Worm (Caenorhabditis elegans) whole organism, L4 larva: ENCODE measurements around the gene ZK370.6.
A peak's percentile ranks its signal among the peaks of the same experiment; 100 is the strongest.

ENCODE experiments used
- D1046.2 ChIP-seq: fragments of 200-800 bp; sonication (Bioruptor generic); IDR thresholded peaks from 2 replicates; pipeline ENCODE4 v1.3.6; 2022; ENCODE audit warnings: missing genetic modification characterization, missing compliant biosample characterization
- F10B5.3 ChIP-seq: sonication (generic microtip); optimal IDR thresholded peaks from 2 replicates; lab custom pipeline; 2016; ENCODE audit warnings: mild to moderate bottlenecking, missing genetic modification characterization, missing compliant biosample characterization
- F26F4.8 ChIP-seq: fragments of 200-800 bp; sonication (Bioruptor generic); conservative IDR thresholded peaks from 2 replicates; pipeline ENCODE4 v1.3.6; 2022; ENCODE audit warnings: missing genetic modification characterization, missing compliant biosample characterization
- F44E2.7 ChIP-seq: fragments of 200-800 bp; sonication (Bioruptor generic); IDR thresholded peaks from 2 replicates; pipeline ENCODE4 v2.1.2; 2022; ENCODE audit warnings: missing genetic modification characterization, missing compliant biosample characterization
- F49E8.2 ChIP-seq: sonication (generic microtip); optimal IDR thresholded peaks from 2 replicates; lab custom pipeline; 2016; ENCODE audit warnings: missing compliant biosample characterization, mild to moderate bottlenecking, missing genetic modification characterization, borderline replicate concordance
- T20F7.1 ChIP-seq: fragments of 200-800 bp; sonication (Bioruptor generic); optimal IDR thresholded peaks from 2 replicates; lab custom pipeline; 2018; ENCODE audit warnings: mild to moderate bottlenecking, missing genetic modification characterization, missing compliant biosample characterization
- Y75B8A.6 ChIP-seq: fragments of 200-800 bp; sonication (Bioruptor generic); IDR thresholded peaks from 2 replicates; pipeline ENCODE4 v1.3.6; 2022; ENCODE audit warnings: missing genetic modification reagents, missing genetic modification characterization, missing compliant biosample characterization
- ZK546.5 ChIP-seq, 2 experiments: sonication (generic microtip); optimal IDR thresholded peaks; 2 replicates each; lab custom pipeline; 2017; ENCODE audit warnings: missing biosample characterization in 2 of 2, missing genetic modification characterization in 2 of 2
- aha-1 ChIP-seq: fragments of 150-350 bp; peaks from one replicate; lab custom pipeline; 2014; ENCODE audit warnings: missing biosample characterization, missing genetic modification characterization
- ama-1 ChIP-seq: fragments of 150-350 bp; optimal IDR thresholded peaks from 2 replicates; lab custom pipeline; 2014; ENCODE audit warnings: inconsistent platforms, mixed read lengths
- arid-1 ChIP-seq: fragments of 200-800 bp; sonication (Bioruptor generic); conservative IDR thresholded peaks from 2 replicates; pipeline ENCODE4 v1.3.6; 2022; ENCODE audit warnings: missing genetic modification reagents, missing genetic modification characterization, missing compliant biosample characterization
- attf-4 ChIP-seq: sonication (generic microtip); optimal IDR thresholded peaks from 3 replicates; lab custom pipeline; 2017; ENCODE audit warnings: missing biosample characterization, missing genetic modification characterization
- ceh-28 ChIP-seq: fragments of 150-350 bp; optimal IDR thresholded peaks from 2 replicates; lab custom pipeline; 2014; ENCODE audit warnings: missing biosample characterization, missing genetic modification reagents, missing genetic modification characterization
- ceh-62 ChIP-seq: sonication (generic microtip); optimal IDR thresholded peaks from 2 replicates; lab custom pipeline; 2017; ENCODE audit warnings: missing biosample characterization, missing genetic modification characterization
- ceh-82 ChIP-seq: sonication (generic microtip); optimal IDR thresholded peaks from 2 replicates; lab custom pipeline; 2017; ENCODE audit warnings: missing biosample characterization, missing genetic modification characterization
- daf-12 ChIP-seq: fragments of 150-350 bp; optimal IDR thresholded peaks from 2 replicates; lab custom pipeline; 2014; ENCODE audit warnings: missing biosample characterization, missing genetic modification reagents, missing genetic modification characterization
- daf-16 ChIP-seq, 3 experiments: sonication (generic microtip); optimal IDR thresholded peaks; 2 replicates each; lab custom pipeline; 2016 to 2017; ENCODE audit warnings: missing genetic modification characterization in 3 of 3, missing genetic modification reagents in 3 of 3, mild to moderate bottlenecking in 2 of 3, missing compliant biosample characterization in 2 of 3, missing biosample characterization in 1 of 3, moderate library complexity in 1 of 3
- daf-19 ChIP-seq: fragments of 200-800 bp; sonication (Bioruptor generic); conservative IDR thresholded peaks from 2 replicates; pipeline ENCODE4 v1.3.6; 2022; ENCODE audit warnings: missing genetic modification characterization, missing compliant biosample characterization
- daf-8 ChIP-seq: fragments of 200-800 bp; sonication (Bioruptor generic); IDR thresholded peaks from 2 replicates; pipeline ENCODE4 v1.3.6; 2022; ENCODE audit warnings: missing genetic modification characterization, missing compliant biosample characterization
- dmd-8 ChIP-seq: fragments of 200-800 bp; sonication (Bioruptor generic); IDR thresholded peaks from 2 replicates; pipeline ENCODE4 v1.3.6; 2022; ENCODE audit warnings: missing genetic modification characterization, missing compliant biosample characterization
- dve-1 ChIP-seq: sonication (generic microtip); optimal IDR thresholded peaks from 2 replicates; lab custom pipeline; 2017; ENCODE audit warnings: antibody characterized with exemption, mild to moderate bottlenecking, missing genetic modification characterization, missing compliant biosample characterization; ENCODE audit not compliant: insufficient read depth
- fos-1 ChIP-seq: fragments of 150-350 bp; optimal IDR thresholded peaks from 2 replicates; lab custom pipeline; 2014; ENCODE audit warnings: missing biosample characterization, missing genetic modification characterization
- jun-1 ChIP-seq: fragments of 150-350 bp; optimal IDR thresholded peaks from 2 replicates; lab custom pipeline; 2014; ENCODE audit warnings: missing biosample characterization, missing genetic modification reagents, missing genetic modification characterization
- lin-13 ChIP-seq: fragments of 150-350 bp; optimal IDR thresholded peaks from 2 replicates; lab custom pipeline; 2014; ENCODE audit warnings: missing biosample characterization, missing genetic modification reagents, missing genetic modification characterization
- lin-38 ChIP-seq: fragments of 200-800 bp; sonication (Bioruptor generic); IDR thresholded peaks from 2 replicates; pipeline ENCODE4 v1.3.6; 2022; ENCODE audit warnings: missing genetic modification reagents, missing genetic modification characterization, missing compliant biosample characterization
- lir-3 ChIP-seq: sonication (generic microtip); optimal IDR thresholded peaks from 2 replicates; lab custom pipeline; 2016; ENCODE audit warnings: mild to moderate bottlenecking, missing genetic modification characterization, missing compliant biosample characterization
- lsy-2 ChIP-seq, 2 experiments: fragments of 150-350 bp in 1 of 2; sonication (generic microtip) in 1 of 2; optimal IDR thresholded peaks; 2 replicates each; lab custom pipeline; 2014 to 2017; ENCODE audit warnings: missing biosample characterization in 2 of 2, missing genetic modification characterization in 2 of 2
- madf-5 ChIP-seq, 2 experiments: fragments of 200-800 bp; sonication (Bioruptor generic); IDR thresholded peaks; 2 replicates each; pipeline ENCODE4 v1.3.6; 2022; ENCODE audit warnings: missing compliant biosample characterization in 2 of 2, missing genetic modification characterization in 2 of 2
- mdl-1 ChIP-seq, 2 experiments: fragments of 150-350 bp in 1 of 2; sonication (generic microtip) in 1 of 2; optimal IDR thresholded peaks; 2 replicates each; lab custom pipeline; 2014 to 2017; ENCODE audit warnings: missing biosample characterization in 2 of 2, missing genetic modification characterization in 2 of 2
- mes-2 ChIP-seq: sonication (generic microtip); optimal IDR thresholded peaks from 2 replicates; lab custom pipeline; 2016; ENCODE audit warnings: missing genotype, mild to moderate bottlenecking, missing genetic modification characterization, missing compliant biosample characterization; ENCODE audit not compliant: poor library complexity, severe bottlenecking
- mxl-2 ChIP-seq: fragments of 200-800 bp; sonication (Bioruptor generic); conservative IDR thresholded peaks from 2 replicates; pipeline ENCODE4 v1.3.6; 2022; ENCODE audit warnings: missing genetic modification reagents, missing genetic modification characterization, missing compliant biosample characterization
- nhr-10 ChIP-seq: fragments of 150-350 bp; optimal IDR thresholded peaks from 2 replicates; lab custom pipeline; 2014; ENCODE audit warnings: missing biosample characterization, missing genetic modification characterization
- nhr-111 ChIP-seq: fragments of 200-800 bp; sonication (Bioruptor generic); optimal IDR thresholded peaks from 2 replicates; lab custom pipeline; 2018; ENCODE audit warnings: mild to moderate bottlenecking, missing genetic modification characterization, missing compliant biosample characterization
- nhr-25 ChIP-seq: sonication (generic microtip); optimal IDR thresholded peaks from 2 replicates; lab custom pipeline; 2017; ENCODE audit warnings: missing genetic modification characterization, mild to moderate bottlenecking, missing compliant biosample characterization, antibody characterized with exemption, moderate library complexity, borderline replicate concordance; ENCODE audit not compliant: insufficient read depth
- nhr-28 ChIP-seq: fragments of 150-350 bp; optimal IDR thresholded peaks from 2 replicates; lab custom pipeline; 2014; ENCODE audit warnings: missing biosample characterization, missing genetic modification characterization
- nhr-6 ChIP-seq: fragments of 150-350 bp; optimal IDR thresholded peaks from 2 replicates; lab custom pipeline; 2014; ENCODE audit warnings: missing biosample characterization, missing genetic modification characterization
- php-3 ChIP-seq: fragments of 200-800 bp; sonication (Bioruptor generic); IDR thresholded peaks from 2 replicates; pipeline ENCODE4 v1.3.6; 2022; ENCODE audit warnings: missing genetic modification reagents, missing genetic modification characterization, missing compliant biosample characterization
- pqm-1 ChIP-seq: sonication (generic microtip); optimal IDR thresholded peaks from 2 replicates; lab custom pipeline; 2017; ENCODE audit warnings: missing biosample characterization, missing genetic modification characterization
- saeg-2 ChIP-seq: fragments of 200-800 bp; sonication (Bioruptor generic); IDR thresholded peaks from 2 replicates; pipeline ENCODE4 v1.3.6; 2022; ENCODE audit warnings: missing genetic modification reagents, missing genetic modification characterization, missing compliant biosample characterization
- sdz-12 ChIP-seq: fragments of 200-800 bp; sonication (Bioruptor generic); optimal IDR thresholded peaks from 2 replicates; lab custom pipeline; 2018; ENCODE audit warnings: mild to moderate bottlenecking, missing genetic modification characterization, missing compliant biosample characterization
- set-16 ChIP-seq: fragments of 200-800 bp; sonication (Bioruptor generic); IDR thresholded peaks from 2 replicates; pipeline ENCODE4 v1.3.6; 2022; ENCODE audit warnings: missing genetic modification reagents, missing genetic modification characterization, missing compliant biosample characterization
- skn-1 ChIP-seq: fragments of 150-350 bp; optimal IDR thresholded peaks from 2 replicates; lab custom pipeline; 2014; ENCODE audit warnings: missing biosample characterization, missing genetic modification characterization
- snpc-1.2 ChIP-seq: fragments of 200-800 bp; sonication (Bioruptor generic); IDR thresholded peaks from 2 replicates; pipeline ENCODE4 v1.3.6; 2022; ENCODE audit warnings: missing genetic modification reagents, missing genetic modification characterization, missing compliant biosample characterization
- spr-3 ChIP-seq: fragments of 200-800 bp; sonication (Bioruptor generic); optimal IDR thresholded peaks from 2 replicates; lab custom pipeline; 2018; ENCODE audit warnings: mild to moderate bottlenecking, missing genetic modification characterization, missing compliant biosample characterization
- tag-97 ChIP-seq: fragments of 200-800 bp; sonication (Bioruptor generic); IDR thresholded peaks from 2 replicates; pipeline ENCODE4 v1.3.6; 2022; ENCODE audit warnings: missing genetic modification characterization, missing compliant biosample characterization
- vab-7 ChIP-seq: fragments of 200-800 bp; sonication (Bioruptor generic); IDR thresholded peaks from 2 replicates; pipeline ENCODE4 v1.3.6; 2022; ENCODE audit warnings: missing genetic modification reagents, missing genetic modification characterization, missing compliant biosample characterization
- zfp-2 ChIP-seq: sonication (generic microtip); optimal IDR thresholded peaks from 2 replicates; lab custom pipeline; 2016; ENCODE audit warnings: mild to moderate bottlenecking, missing genetic modification characterization, missing compliant biosample characterization
- zfp-3 ChIP-seq: fragments of 200-800 bp; sonication (Bioruptor generic); conservative IDR thresholded peaks from 2 replicates; pipeline ENCODE4 v1.3.6; 2022; ENCODE audit warnings: missing genetic modification reagents, missing genetic modification characterization, missing compliant biosample characterization
- zip-2 ChIP-seq: fragments of 150-350 bp; optimal IDR thresholded peaks from 2 replicates; lab custom pipeline; 2014; ENCODE audit warnings: missing biosample characterization, missing genetic modification characterization
- ztf-11 ChIP-seq: fragments of 150-350 bp; optimal IDR thresholded peaks from 2 replicates; lab custom pipeline; 2014; ENCODE audit warnings: missing biosample characterization, missing genetic modification characterization

The ZK370.6 gene

DNA sequence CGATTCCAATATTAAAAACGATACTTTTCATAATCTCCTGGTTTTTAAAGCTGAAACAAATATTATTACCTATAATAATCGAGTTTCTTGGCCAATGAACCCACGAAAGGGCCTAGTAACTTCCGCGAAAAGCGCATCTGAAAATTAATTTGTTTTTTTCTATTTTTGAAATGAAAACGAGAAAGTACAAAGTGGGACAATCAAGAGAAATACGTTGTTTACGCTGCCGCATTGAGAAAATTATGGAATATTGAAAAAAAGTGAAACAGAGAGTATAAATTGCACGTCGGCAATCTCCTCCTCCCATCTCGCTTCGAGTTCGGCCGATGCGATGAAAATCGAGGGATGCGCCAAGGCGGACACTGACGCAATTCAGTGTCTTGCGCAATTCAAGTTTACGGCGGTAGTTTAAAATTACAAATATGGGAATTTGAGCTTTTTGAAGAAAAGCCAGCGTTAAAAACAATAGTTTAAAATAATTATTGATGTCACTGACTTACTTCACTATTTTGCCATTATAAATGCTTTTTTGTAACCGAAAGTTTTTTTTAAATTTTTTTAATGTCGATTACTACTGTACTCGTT lies 2.3 kb downstream of the ZK370.6 start, which contains the start of gene pdhk-2 (continued):
- TF ChIP-seq sdz-12 (GFP tag; lab: Kevin White, UChicago): no peak
- peak; percentile 43 for TF ChIP-seq lir-3
- TF ChIP-seq mdl-1 (tag; optimal IDR thresholded peaks at IDR 0.05; lab: Kevin White, UChicago): peak in 1 of 2 experiments; percentile 82
- TF ChIP-seq snpc-1.2 (GFP tag; lab: Robert Waterston, UW): no peak; the same call in 1 of the 2 replicates
- peak; percentile 73 for TF ChIP-seq F49E8.2 (tag; lab: Kevin White, UChicago)
- TF ChIP-seq arid-1 (GFP tag; lab: Robert Waterston, UW): peak; percentile 91
- TF ChIP-seq aha-1 (tag; lab: Kevin White, UChicago): peak; percentile 92
- peak; percentile 68 for TF ChIP-seq F10B5.3 (tag; lab: Kevin White, UChicago)
- no peak for TF ChIP-seq tag-97 (GFP tag; lab: Robert Waterston, UW)
- peak; percentile 83 for TF ChIP-seq jun-1 (tag; lab: Kevin White, UChicago)
- 0 out of 2 replicates have a peak, but pooled peaks have one; percentile 57 for TF ChIP-seq php-3 (GFP tag; lab: Robert Waterston, UW)
- TF ChIP-seq spr-3 (GFP tag; lab: Kevin White, UChicago): peak; percentile 65
- peak; percentile 92 for TF ChIP-seq zfp-3 (GFP tag; lab: Robert Waterston, UW)
- no peak for TF ChIP-seq ceh-82
- peak; percentile 73 for TF ChIP-seq daf-19 (GFP tag; lab: Robert Waterston, UW)
- TF ChIP-seq lin-13 (GFP tag; lab: Kevin White, UChicago): peak; percentile 82
- TF ChIP-seq set-16 (GFP tag; lab: Robert Waterston, UW): peak; percentile 49; the same call in 1 of the 2 replicates
- TF ChIP-seq daf-8 (GFP tag; lab: Robert Waterston, UW): no peak
- peak; percentile 77; the same call in 1 of the 2 replicates for TF ChIP-seq saeg-2 (GFP tag; lab: Robert Waterston, UW)
- peak; percentile 89 for TF ChIP-seq lin-38
- peak; percentile 90 for TF ChIP-seq nhr-6 (tag; lab: Kevin White, UChicago)
- TF ChIP-seq pqm-1 (tag; lab: Kevin White, UChicago): no peak
- TF ChIP-seq zfp-2 (tag; lab: Kevin White, UChicago): no peak
- no peak for TF ChIP-seq ZK546.5 (tag; optimal IDR thresholded peaks at IDR 0.05; lab: Kevin White, UChicago)
- no peak for TF ChIP-seq F44E2.7 (GFP tag; lab: Robert Waterston, UW)
- no peak for TF ChIP-seq attf-4 (tag; lab: Kevin White, UChicago)
- no peak for TF ChIP-seq ceh-28 (tag; lab: Kevin White, UChicago)
- no peak for TF ChIP-seq skn-1
- TF ChIP-seq vab-7 (GFP tag; lab: Robert Waterston, UW): 0 out of 2 replicates have a peak, but pooled peaks have one; percentile 51
- peak; percentile 73 for TF ChIP-seq nhr-28 (tag; lab: Kevin White, UChicago)
- TF ChIP-seq ztf-11 (tag; lab: Kevin White, UChicago): no peak
- no peak for TF ChIP-seq madf-5 (GFP tag; IDR thresholded peaks at IDR 0.05; lab: Robert Waterston, UW)
- no peak for TF ChIP-seq mxl-2 (GFP tag; lab: Robert Waterston, UW)
- peak; percentile 61; the same call in 1 of the 2 replicates for TF ChIP-seq dmd-8
- peak; percentile 65 for TF ChIP-seq zip-2
- no peak for TF ChIP-seq D1046.2 (GFP tag; lab: Robert Waterston, UW)
- no peak for TF ChIP-seq nhr-10 (tag; lab: Kevin White, UChicago)
- no peak for TF ChIP-seq Y75B8A.6 (GFP tag; lab: Robert Waterston, UW)
- no peak for TF ChIP-seq ceh-62
- no peak for TF ChIP-seq nhr-111
- peak; percentile 68 to 95 for TF ChIP-seq lsy-2 (tag; optimal IDR thresholded peaks at IDR 0.05; lab: Kevin White, UChicago)
- peak; percentile 91 for TF ChIP-seq mes-2
- TF ChIP-seq T20F7.1: peak; percentile 89
- no peak for TF ChIP-seq fos-1
- TF ChIP-seq dve-1 (tag; lab: Kevin White, UChicago): peak; percentile 97
- peak; percentile 81 for TF ChIP-seq ama-1 (lab: Kevin White, UChicago)
- peak in 1 of 2 experiments; percentile 74 for TF ChIP-seq daf-16 (GFP tag; optimal IDR thresholded peaks at IDR 0.05; lab: Kevin White, UChicago)
- TF ChIP-seq daf-16 (tag; optimal IDR thresholded peaks at IDR 0.05; lab: Kevin White, UChicago): peak; percentile 68
- no peak for TF ChIP-seq F26F4.8 (GFP tag; lab: Robert Waterston, UW)
- TF ChIP-seq daf-12 (tag; lab: Kevin White, UChicago): no peak
- TF ChIP-seq nhr-25: peak; percentile 64
